Worm (Caenorhabditis elegans): ENCODE measurements around the gene C28G1.6.

- no peak for TF ChIP-seq cog-1 (tag; optimal IDR thresholded peaks at IDR 0.05)
- TF ChIP-seq T22C8.4 (GFP tag; IDR thresholded peaks at IDR 0.05): no peak
- TF ChIP-seq med-1 (GFP tag; optimal IDR thresholded peaks at IDR 0.05; ENCODE audit: insufficient read depth): no peak
Observed at ce11 chrX:8838176-8838575, 7.1 kb upstream of the C28G1.6 start.

Data from whole organism, midembryonic.